Fruit fly (Drosophila melanogaster): Measurements from ENCODE around the gene Rubicon.

dm6 chrX:8681822-8682632, 5.2 kb downstream of the Rubicon start:
- TF ChIP-seq CG8478 (optimal IDR thresholded peaks at IDR 0.05) (no peak), pan (optimal IDR thresholded peaks at IDR 0.05) (no peak)

Data from whole organism.